Worm (Caenorhabditis elegans) whole organism, young adult: ENCODE data around the gene T22D1.1.

Source experiments
- B0035.1 ChIP-seq: sonication (generic microtip); optimal IDR thresholded peaks from 2 replicates; lab custom pipeline; 2016; ENCODE audit warnings: missing genetic modification characterization, mild to moderate bottlenecking, missing compliant biosample characterization, missing genotype, missing genetic modification reagents
- F23B12.7 ChIP-seq: sonication (generic microtip); optimal IDR thresholded peaks from 2 replicates; lab custom pipeline; 2017; ENCODE audit warnings: missing genetic modification characterization, mild to moderate bottlenecking, missing compliant biosample characterization, antibody characterized with exemption, moderate library complexity; ENCODE audit not compliant: insufficient read depth
- F39B2.1 ChIP-seq: fragments of 200-800 bp; sonication (Bioruptor generic); IDR thresholded peaks from 2 replicates; pipeline ENCODE4 v1.3.6; 2022; ENCODE audit warnings: missing genetic modification reagents, missing genetic modification characterization, missing compliant biosample characterization
- F49E8.2 ChIP-seq: sonication (generic microtip); optimal IDR thresholded peaks from 3 replicates; lab custom pipeline; 2017; ENCODE audit warnings: missing genetic modification characterization, mild to moderate bottlenecking, missing compliant biosample characterization, antibody characterized with exemption, moderate library complexity; ENCODE audit not compliant: insufficient read depth
- F55B11.4 ChIP-seq: sonication (generic microtip); optimal IDR thresholded peaks from 2 replicates; lab custom pipeline; 2016; ENCODE audit warnings: missing compliant biosample characterization, missing genetic modification characterization, borderline replicate concordance; ENCODE audit not compliant: insufficient read depth
- F57C9.4 ChIP-seq: sonication (generic microtip); optimal IDR thresholded peaks from 2 replicates; lab custom pipeline; 2017; ENCODE audit warnings: mild to moderate bottlenecking, missing genetic modification characterization, missing compliant biosample characterization
- Y79H2A.3 ChIP-seq: fragments of 200-800 bp; sonication (Bioruptor generic); conservative IDR thresholded peaks from 2 replicates; pipeline ENCODE4 v1.3.6; 2022; ENCODE audit warnings: missing genetic modification reagents, missing genetic modification characterization, missing compliant biosample characterization
- Y95B8A.8 ChIP-seq: fragments of 200-800 bp; sonication (Bioruptor generic); IDR thresholded peaks from 2 replicates; pipeline ENCODE4 v1.3.6; 2022; ENCODE audit warnings: missing genetic modification reagents, missing genetic modification characterization, missing compliant biosample characterization
- akir-1 ChIP-seq: fragments of 200-800 bp; sonication (Bioruptor generic); optimal IDR thresholded peaks from 2 replicates; lab custom pipeline; 2018; ENCODE audit warnings: mild to moderate bottlenecking, missing genetic modification characterization, moderate library complexity, missing compliant biosample characterization
- aptf-2 ChIP-seq: fragments of 200-800 bp; sonication (Bioruptor generic); conservative IDR thresholded peaks from 2 replicates; pipeline ENCODE4 v1.3.6; 2022; ENCODE audit warnings: missing genetic modification reagents, missing genetic modification characterization, missing compliant biosample characterization
- atf-7 ChIP-seq: sonication (generic microtip); optimal IDR thresholded peaks from 2 replicates; lab custom pipeline; 2017; ENCODE audit warnings: mild to moderate bottlenecking, missing genetic modification characterization, missing compliant biosample characterization
- attf-3 ChIP-seq: fragments of 200-800 bp; sonication (Bioruptor generic); conservative IDR thresholded peaks from 2 replicates; pipeline ENCODE4 v1.3.6; 2022; ENCODE audit warnings: missing genetic modification reagents, missing genetic modification characterization, missing compliant biosample characterization
- bed-1 ChIP-seq: fragments of 200-800 bp; sonication (Bioruptor generic); IDR thresholded peaks from 2 replicates; pipeline ENCODE4 v1.3.6; 2022; ENCODE audit warnings: missing genetic modification reagents, missing genetic modification characterization, missing compliant biosample characterization
- ccch-3 ChIP-seq: fragments of 200-800 bp; sonication (Bioruptor generic); optimal IDR thresholded peaks from 2 replicates; lab custom pipeline; 2018; ENCODE audit warnings: mild to moderate bottlenecking, missing genetic modification characterization, missing compliant biosample characterization
- cebp-1 ChIP-seq, 2 experiments: fragments of 200-800 bp in 1 of 2; sonication (Bioruptor generic) in 1 of 2; sonication (generic microtip) in 1 of 2; IDR thresholded peaks in 1 of 2; optimal IDR thresholded peaks in 1 of 2; 2 replicates each; pipeline versions ENCODE4 v1.3.6 to Lab custom; 2017 to 2022; ENCODE audit warnings: missing compliant biosample characterization in 2 of 2, missing genetic modification characterization in 2 of 2, mild to moderate bottlenecking in 1 of 2, missing genetic modification reagents in 1 of 2, moderate library complexity in 1 of 2
- ceh-27 ChIP-seq: fragments of 200-800 bp; sonication (Bioruptor generic); optimal IDR thresholded peaks from 2 replicates; lab custom pipeline; 2018; ENCODE audit warnings: mild to moderate bottlenecking, missing genetic modification characterization, moderate library complexity, missing compliant biosample characterization
- ceh-58 ChIP-seq: fragments of 200-800 bp; sonication (Bioruptor generic); IDR thresholded peaks from 2 replicates; pipeline ENCODE4 v1.3.6; 2022; ENCODE audit warnings: missing genetic modification characterization, missing compliant biosample characterization
- ceh-91 ChIP-seq: fragments of 200-800 bp; sonication (Bioruptor generic); IDR thresholded peaks from 2 replicates; pipeline ENCODE4 v1.3.6; 2022; ENCODE audit warnings: missing genetic modification reagents, missing genetic modification characterization, missing compliant biosample characterization
- chd-7 ChIP-seq: sonication (generic microtip); optimal IDR thresholded peaks from 2 replicates; lab custom pipeline; 2016; ENCODE audit warnings: mild to moderate bottlenecking, missing genetic modification characterization, moderate library complexity, missing compliant biosample characterization
- dox-1 ChIP-seq: fragments of 200-800 bp; sonication (Bioruptor generic); IDR thresholded peaks from 2 replicates; pipeline ENCODE4 v1.3.6; 2022; ENCODE audit warnings: missing genetic modification reagents, missing genetic modification characterization, missing compliant biosample characterization
- efl-1 ChIP-seq: fragments of 150-350 bp; optimal IDR thresholded peaks from 2 replicates; lab custom pipeline; 2014; ENCODE audit warnings: missing biosample characterization, missing genetic modification reagents, missing genetic modification characterization
- ekl-4 ChIP-seq: fragments of 200-800 bp; sonication (Bioruptor generic); IDR thresholded peaks from 2 replicates; pipeline ENCODE4 v1.3.6; 2022; ENCODE audit warnings: missing genetic modification reagents, missing genetic modification characterization, missing compliant biosample characterization
- fkh-3 ChIP-seq: sonication (generic microtip); optimal IDR thresholded peaks from 2 replicates; lab custom pipeline; 2016; ENCODE audit warnings: mild to moderate bottlenecking, missing genetic modification characterization, missing compliant biosample characterization
- him-1 ChIP-seq: sonication (generic microtip); optimal IDR thresholded peaks from 2 replicates; lab custom pipeline; 2016; ENCODE audit warnings: missing genotype, missing genetic modification reagents, missing genetic modification characterization, missing compliant biosample characterization
- hlh-26 ChIP-seq: fragments of 200-800 bp; sonication (Bioruptor generic); conservative IDR thresholded peaks from 2 replicates; pipeline ENCODE4 v1.3.6; 2022; ENCODE audit warnings: missing genetic modification reagents, missing genetic modification characterization, missing compliant biosample characterization
- lag-1 ChIP-seq: fragments of 200-800 bp; sonication (Bioruptor generic); IDR thresholded peaks from 2 replicates; pipeline ENCODE4 v1.3.6; 2022; ENCODE audit warnings: missing genetic modification reagents, missing genetic modification characterization, missing compliant biosample characterization
- let-607 ChIP-seq, 2 experiments: fragments of 200-800 bp in 1 of 2; sonication (Bioruptor generic) in 1 of 2; sonication (generic microtip) in 1 of 2; optimal IDR thresholded peaks; 2 replicates each; lab custom pipeline; 2016 to 2018; ENCODE audit warnings: mild to moderate bottlenecking in 2 of 2, missing compliant biosample characterization in 2 of 2, missing genetic modification characterization in 2 of 2, moderate library complexity in 2 of 2, missing genotype in 1 of 2
- lin-35 ChIP-seq, 3 experiments: fragments of 150-350 bp in 2 of 3; sonication (generic microtip) in 1 of 3; optimal IDR thresholded peaks; 2 replicates each; lab custom pipeline; 2014 to 2018; ENCODE audit warnings: missing biosample characterization in 3 of 3, missing genetic modification characterization in 3 of 3, missing genetic modification reagents in 3 of 3
- lin-40 ChIP-seq: sonication (generic microtip); optimal IDR thresholded peaks from 2 replicates; lab custom pipeline; 2016; ENCODE audit warnings: missing genetic modification characterization, mild to moderate bottlenecking, missing compliant biosample characterization, missing genotype, missing genetic modification reagents
- madf-3 ChIP-seq: fragments of 200-800 bp; sonication (Bioruptor generic); IDR thresholded peaks from 2 replicates; pipeline ENCODE4 v1.3.6; 2022; ENCODE audit warnings: missing genetic modification reagents, missing genetic modification characterization, missing compliant biosample characterization
- mcd-1 ChIP-seq: fragments of 200-800 bp; sonication (Bioruptor generic); IDR thresholded peaks from 2 replicates; pipeline ENCODE4 v1.3.6; 2022; ENCODE audit warnings: missing genetic modification reagents, missing genetic modification characterization, missing compliant biosample characterization
- nhr-120 ChIP-seq: fragments of 200-800 bp; sonication (Bioruptor generic); IDR thresholded peaks from 2 replicates; pipeline ENCODE4 v1.3.6; 2022; ENCODE audit warnings: missing genetic modification characterization, missing compliant biosample characterization
- nhr-179 ChIP-seq: sonication (generic microtip); optimal IDR thresholded peaks from 2 replicates; lab custom pipeline; 2016; ENCODE audit warnings: mild to moderate bottlenecking, missing genetic modification characterization, missing compliant biosample characterization
- nhr-90 ChIP-seq: sonication (generic microtip); optimal IDR thresholded peaks from 2 replicates; lab custom pipeline; 2016; ENCODE audit warnings: missing genotype, mild to moderate bottlenecking, missing genetic modification characterization, missing compliant biosample characterization
- snpc-1.3 ChIP-seq: sonication (generic microtip); optimal IDR thresholded peaks from 2 replicates; lab custom pipeline; 2017; ENCODE audit warnings: missing genetic modification characterization, mild to moderate bottlenecking, missing compliant biosample characterization, antibody characterized with exemption, moderate library complexity, missing genotype, missing genetic modification reagents; ENCODE audit not compliant: insufficient read depth
- tbx-9 ChIP-seq: sonication (generic microtip); optimal IDR thresholded peaks from 2 replicates; lab custom pipeline; 2016; ENCODE audit warnings: borderline replicate concordance, missing genetic modification characterization, inconsistent platforms, missing compliant biosample characterization
- zim-3 ChIP-seq: sonication (generic microtip); optimal IDR thresholded peaks from 2 replicates; lab custom pipeline; 2017; ENCODE audit warnings: mild to moderate bottlenecking, missing genetic modification characterization, moderate library complexity, missing compliant biosample characterization
- ztf-18 ChIP-seq: sonication (generic microtip); optimal IDR thresholded peaks from 2 replicates; lab custom pipeline; 2016; ENCODE audit warnings: missing genotype, mild to moderate bottlenecking, missing genetic modification characterization, missing compliant biosample characterization
- ztf-22 ChIP-seq: fragments of 200-800 bp; sonication (Bioruptor generic); optimal IDR thresholded peaks from 2 replicates; lab custom pipeline; 2018; ENCODE audit warnings: mild to moderate bottlenecking, missing genetic modification characterization, moderate library complexity, missing compliant biosample characterization
- ztf-25 ChIP-seq: fragments of 200-800 bp; sonication (Bioruptor generic); IDR thresholded peaks from 2 replicates; pipeline ENCODE4 v1.3.6; 2022; ENCODE audit warnings: missing genetic modification reagents, missing genetic modification characterization, missing compliant biosample characterization
- ztf-26 ChIP-seq: sonication (generic microtip); optimal IDR thresholded peaks from 2 replicates; lab custom pipeline; 2017; ENCODE audit warnings: missing genetic modification characterization, missing compliant biosample characterization

T22D1.1 gene

DNA sequence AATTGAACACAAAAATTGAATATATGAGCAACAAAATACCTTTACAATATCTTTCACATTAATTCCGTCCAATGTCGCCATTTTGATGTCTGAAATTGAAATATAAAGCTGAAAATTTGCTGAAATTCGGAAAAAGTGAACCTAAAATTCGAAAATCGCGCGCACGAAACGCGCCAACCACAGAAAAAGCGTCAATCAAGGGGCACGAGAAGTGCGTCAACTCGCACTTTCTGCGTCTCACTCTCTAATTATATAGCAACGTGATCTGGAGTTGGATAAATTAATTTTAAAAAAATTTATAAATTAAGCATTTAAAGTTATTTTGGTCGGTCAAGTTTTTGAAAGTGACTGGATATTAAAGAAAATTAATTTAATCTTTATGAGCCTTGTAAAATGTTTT, 3.9 kb upstream of the T22D1.1 start, which contains the start of gene ruvb-2 (continued):
- TF ChIP-seq ztf-18 (tag; lab: Kevin White, UChicago) (peak; percentile 97), him-1 (tag; lab: Kevin White, UChicago) (peak; percentile 66), B0035.1 (tag; lab: Kevin White, UChicago) (no peak), dox-1 (no peak; the same call in 1 of the 2 replicates), ccch-3 (GFP tag; lab: Kevin White, UChicago) (no peak), mcd-1 (peak; percentile 83), ceh-91 (GFP tag; lab: Robert Waterston, UW) (peak; percentile 36), ceh-27 (GFP tag; lab: Kevin White, UChicago) (no peak), ekl-4 (GFP tag; lab: Robert Waterston, UW) (peak; percentile 54; the same call in 1 of the 2 replicates), ztf-26 (tag; lab: Kevin White, UChicago) (peak; percentile 17), fkh-3 (tag; lab: Kevin White, UChicago) (no peak), attf-3 (peak; percentile 65; the same call in 1 of the 2 replicates), Y95B8A.8 (GFP tag; lab: Robert Waterston, UW) (0 out of 2 replicates have a peak, but pooled peaks have one; percentile 35), F39B2.1 (GFP tag; lab: Robert Waterston, UW) (no peak), aptf-2 (no peak), let-607 (tag; optimal IDR thresholded peaks at IDR 0.05; lab: Kevin White, UChicago) (peak in 1 of 2 experiments; percentile 26), F57C9.4 (tag; lab: Kevin White, UChicago) (no peak), akir-1 (GFP tag; lab: Kevin White, UChicago) (no peak), zim-3 (tag; lab: Kevin White, UChicago) (no peak), ztf-25 (GFP tag; lab: Robert Waterston, UW) (no peak), chd-7 (no peak), ceh-58 (no peak), tbx-9 (no peak), efl-1 (GFP tag; lab: Kevin White, UChicago) (peak; percentile 58), Y79H2A.3 (GFP tag; lab: Robert Waterston, UW) (no peak), snpc-1.3 (tag; lab: Kevin White, UChicago) (peak; percentile 56)

DNA sequence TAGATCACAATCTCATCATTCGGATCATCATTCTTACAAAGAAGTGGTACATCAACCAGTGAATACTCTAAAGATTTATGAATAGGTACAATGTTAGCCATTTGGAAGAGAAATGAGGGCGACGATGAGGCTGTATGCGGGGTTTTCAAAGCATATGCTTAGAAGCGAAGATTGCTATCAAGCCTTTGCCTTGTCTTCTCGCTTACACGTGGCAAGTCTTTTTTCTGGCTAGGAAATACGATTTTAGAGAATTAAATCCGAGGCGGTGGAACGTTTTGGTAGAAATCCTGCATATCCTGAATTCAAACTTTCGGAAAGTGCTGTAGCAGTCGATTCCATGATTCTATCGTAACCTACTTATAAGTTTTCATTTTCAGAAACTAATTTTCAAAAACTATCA, 3.1 kb upstream of the T22D1.1 start, which contains the start of gene T22D1.18:
TSS of gene T22D1.18 (minus strand) at position 101 of the 400 bp plus-strand sequence.
- TF ChIP-seq cebp-1 (GFP tag; IDR thresholded peaks at IDR 0.05; lab: Robert Waterston, UW): no peak
- no peak for TF ChIP-seq cebp-1 (tag; optimal IDR thresholded peaks at IDR 0.05; lab: Kevin White, UChicago)
- no peak for TF ChIP-seq nhr-120 (GFP tag; lab: Robert Waterston, UW)
- no peak for TF ChIP-seq lag-1 (GFP tag; lab: Robert Waterston, UW)
- TF ChIP-seq lin-40: no peak
- no peak for TF ChIP-seq akir-1 (GFP tag; lab: Kevin White, UChicago)
- no peak for TF ChIP-seq nhr-179 (tag; lab: Kevin White, UChicago)
- TF ChIP-seq ztf-22 (GFP tag; lab: Kevin White, UChicago): no peak
- TF ChIP-seq lin-35 (GFP tag; optimal IDR thresholded peaks at IDR 0.05; lab: Kevin White, UChicago): no peak
- no peak for TF ChIP-seq F49E8.2 (tag; lab: Kevin White, UChicago)
- no peak for TF ChIP-seq F23B12.7 (tag; lab: Kevin White, UChicago)
- no peak for TF ChIP-seq nhr-90
- no peak for TF ChIP-seq madf-3 (GFP tag; lab: Robert Waterston, UW)
- TF ChIP-seq snpc-1.3 (tag; lab: Kevin White, UChicago): no peak
- TF ChIP-seq F55B11.4: no peak
- TF ChIP-seq hlh-26 (GFP tag; lab: Robert Waterston, UW): no peak
- TF ChIP-seq bed-1: no peak
- TF ChIP-seq dox-1: no peak
- TF ChIP-seq atf-7: no peak
